Worm (Caenorhabditis elegans): ENCODE measurements around the gene C09F12.2.

The C09F12.2 gene

DNA sequence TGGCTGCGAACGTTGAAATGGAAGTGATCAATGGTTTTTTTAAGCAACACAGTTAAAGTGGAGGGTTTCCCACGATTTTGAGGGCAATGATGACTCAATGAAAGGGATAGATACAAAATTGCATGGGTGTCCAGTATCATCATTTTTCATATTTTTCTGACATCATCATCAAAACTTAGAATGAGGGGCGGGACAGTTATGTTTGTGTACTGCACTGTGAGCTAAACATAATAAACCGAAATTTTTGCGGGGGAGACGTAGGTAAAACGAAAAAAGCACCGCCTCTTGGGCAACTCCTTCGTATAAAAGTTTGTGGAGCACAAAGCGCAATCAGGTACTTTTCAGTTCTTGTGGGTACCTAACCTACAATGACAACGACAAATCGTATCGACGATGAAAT is at the start of gene C09F12.2:
TSS of gene C09F12.2 (plus strand) at position 301 of the 400 bp plus-strand sequence.
- TF ChIP-seq hnd-1 (tag; optimal IDR thresholded peaks at IDR 0.05) (no peak), scrt-1 (GFP tag; IDR thresholded peaks at IDR 0.05) (no peak), ceh-36 (tag; optimal IDR thresholded peaks at IDR 0.05) (no peak), hmbx-1 (tag; optimal IDR thresholded peaks at IDR 0.05) (no peak), flt-1 (GFP tag; IDR thresholded peaks at IDR 0.05) (no peak), aly-1 (tag; optimal IDR thresholded peaks at IDR 0.05) (no peak), ets-7 (tag; optimal IDR thresholded peaks at IDR 0.05) (no peak), F13C5.2 (tag; optimal IDR thresholded peaks at IDR 0.05) (no peak)

DNA sequence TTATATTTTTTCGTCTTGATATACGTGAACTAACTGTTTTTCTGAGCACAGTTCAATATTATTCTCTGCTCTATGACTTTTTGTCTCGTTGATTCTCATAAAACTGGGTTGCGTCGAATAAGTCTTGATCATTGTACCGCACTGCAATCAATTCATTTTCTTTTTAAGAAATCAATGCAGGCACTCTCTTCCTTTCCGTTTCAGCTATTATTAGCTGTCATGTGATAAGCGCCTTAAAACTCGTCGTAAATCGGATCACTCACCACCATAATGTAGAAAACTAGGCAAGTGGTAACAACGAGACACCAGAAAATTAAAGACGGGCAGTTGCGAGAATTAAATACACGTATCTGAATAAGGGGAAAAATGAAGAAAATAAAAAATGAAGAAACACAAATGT is 46.3 kb upstream of the C09F12.2 start:
- TF ChIP-seq sea-1 (GFP tag; conservative IDR thresholded peaks at IDR 0.05) (no peak), ceh-36 (tag; optimal IDR thresholded peaks at IDR 0.05) (no peak), tbx-11 (GFP tag; IDR thresholded peaks at IDR 0.05) (no peak), hmg-4 (GFP tag; optimal IDR thresholded peaks at IDR 0.05) (no peak), hnd-1 (tag; optimal IDR thresholded peaks at IDR 0.05) (no peak), ceh-13 (GFP tag; optimal IDR thresholded peaks at IDR 0.05) (no peak), scrt-1 (GFP tag; IDR thresholded peaks at IDR 0.05) (no peak), ama-1 (optimal IDR thresholded peaks at IDR 0.05) (no peak), tbx-37 (GFP tag; conservative IDR thresholded peaks at IDR 0.05) (no peak), tra-4 (tag; optimal IDR thresholded peaks at IDR 0.05) (no peak), B0310.2 (tag; optimal IDR thresholded peaks at IDR 0.05) (no peak), pes-1 (GFP tag; IDR thresholded peaks at IDR 0.05) (no peak)

DNA sequence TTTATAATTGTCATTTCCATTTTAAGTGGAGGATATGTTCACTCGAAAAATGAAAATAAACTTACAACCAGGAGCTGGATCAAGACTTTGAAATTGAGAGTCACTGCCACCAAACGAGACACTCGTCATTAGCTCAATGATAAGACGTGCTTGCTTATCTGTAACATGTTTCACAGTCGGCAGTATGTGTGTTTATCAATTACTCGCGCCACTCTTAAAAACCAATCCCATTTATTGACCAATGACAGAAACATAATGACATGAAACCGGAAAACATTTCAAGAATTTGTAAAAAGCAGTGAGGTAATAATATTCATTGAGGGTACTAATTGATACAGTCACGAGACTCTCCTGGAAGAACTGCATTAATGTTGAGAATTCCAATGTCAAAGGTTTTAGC is 45.7 kb upstream of the C09F12.2 start, which contains the start of gene del-5:
TSS of gene del-5 (minus strand) at position 130 of the 400 bp plus-strand sequence.
- TF ChIP-seq ama-1 (optimal IDR thresholded peaks at IDR 0.05) (no peak), flt-1 (GFP tag; IDR thresholded peaks at IDR 0.05) (no peak), B0310.2 (tag; optimal IDR thresholded peaks at IDR 0.05) (no peak), sea-1 (GFP tag; conservative IDR thresholded peaks at IDR 0.05) (no peak), F13C5.2 (tag; optimal IDR thresholded peaks at IDR 0.05) (no peak), hmbx-1 (tag; optimal IDR thresholded peaks at IDR 0.05) (no peak), scrt-1 (GFP tag; IDR thresholded peaks at IDR 0.05) (no peak), pes-1 (GFP tag; IDR thresholded peaks at IDR 0.05) (no peak), aly-1 (tag; optimal IDR thresholded peaks at IDR 0.05) (no peak), hmg-4 (GFP tag; optimal IDR thresholded peaks at IDR 0.05) (no peak), tbx-37 (GFP tag; conservative IDR thresholded peaks at IDR 0.05) (no peak), ceh-13 (GFP tag; optimal IDR thresholded peaks at IDR 0.05) (no peak), hnd-1 (tag; optimal IDR thresholded peaks at IDR 0.05) (no peak), ets-7 (tag; optimal IDR thresholded peaks at IDR 0.05) (no peak), tra-4 (tag; optimal IDR thresholded peaks at IDR 0.05) (no peak), tbx-11 (GFP tag; IDR thresholded peaks at IDR 0.05) (no peak), ceh-36 (tag; optimal IDR thresholded peaks at IDR 0.05) (no peak)

DNA sequence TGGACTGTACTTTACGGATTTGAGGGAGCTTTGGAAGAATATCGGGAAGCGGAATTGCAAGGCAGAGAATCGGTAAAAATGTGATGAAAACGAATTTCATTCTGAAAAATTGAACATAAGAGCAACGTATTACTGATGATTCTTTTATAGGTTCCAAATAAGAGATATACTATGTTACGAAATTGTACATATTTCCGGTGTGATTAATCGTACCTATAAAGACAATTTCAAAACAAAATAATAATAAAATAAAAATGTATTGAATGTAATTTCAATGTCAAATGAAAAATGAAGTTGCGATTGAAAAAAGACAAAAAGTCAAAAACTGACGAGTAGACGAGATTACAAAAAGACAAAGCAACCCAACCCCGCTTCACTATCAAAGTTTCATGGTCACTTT is 44.8 kb upstream of the C09F12.2 start, which contains the start of gene ttr-31:
TSS of gene ttr-31 (minus strand) at position 101 of the 400 bp plus-strand sequence.
- TF ChIP-seq aly-1 (tag; optimal IDR thresholded peaks at IDR 0.05): no peak

- TF ChIP-seq sea-1 (GFP tag; conservative IDR thresholded peaks at IDR 0.05): no peak
- TF ChIP-seq tbx-11 (GFP tag; IDR thresholded peaks at IDR 0.05): no peak
- TF ChIP-seq hnd-1 (tag; optimal IDR thresholded peaks at IDR 0.05): no peak
Measured at ce11 chrX:11010565-11010964, 43.1 kb upstream of the C09F12.2 start, which contains the start of gene F58A3.4. TSS of gene F58A3.4 (minus strand) at chrX:11010665.

DNA sequence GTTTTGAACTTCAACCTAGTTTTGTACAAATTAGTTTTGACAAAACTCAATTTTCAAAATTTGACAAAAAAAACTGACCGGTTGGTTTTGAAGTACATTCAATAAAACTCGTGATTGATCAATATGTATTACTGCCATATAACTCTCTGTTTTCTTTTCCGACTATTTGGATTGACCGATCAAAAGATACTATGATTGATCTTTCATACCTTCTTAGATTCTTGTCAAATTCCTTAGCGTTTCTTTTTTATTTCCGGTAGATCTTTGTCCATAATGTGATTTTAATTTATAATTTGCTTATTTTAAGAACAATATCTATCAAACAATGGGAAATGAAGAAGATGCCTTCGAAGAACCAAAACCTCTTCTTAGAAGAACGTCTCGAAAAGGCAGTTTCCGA is 41.4 kb upstream of the C09F12.2 start, which contains the start of gene F58A3.3:
TSS of gene F58A3.3 (plus strand) at position 301 of the 400 bp plus-strand sequence.
- TF ChIP-seq tra-4 (tag; optimal IDR thresholded peaks at IDR 0.05) (no peak), hmbx-1 (tag; optimal IDR thresholded peaks at IDR 0.05) (no peak), aly-1 (tag; optimal IDR thresholded peaks at IDR 0.05) (no peak), ama-1 (optimal IDR thresholded peaks at IDR 0.05) (no peak), flt-1 (GFP tag; IDR thresholded peaks at IDR 0.05) (no peak)

- TF ChIP-seq scrt-1 (GFP tag; IDR thresholded peaks at IDR 0.05) (no peak), hnd-1 (tag; optimal IDR thresholded peaks at IDR 0.05) (no peak), flt-1 (GFP tag; IDR thresholded peaks at IDR 0.05) (no peak), tra-4 (tag; optimal IDR thresholded peaks at IDR 0.05) (no peak)
Measured at ce11 chrX:11014394-11015280, 39.1 kb upstream of the C09F12.2 start.

ce11 chrX:11016100-11016499 is 37.6 kb upstream of the C09F12.2 start, which contains the start of gene egl-15:
TSS of gene egl-15 (plus strand) at chrX:11016400.
- TF ChIP-seq aly-1 (tag; optimal IDR thresholded peaks at IDR 0.05) (no peak), B0310.2 (tag; optimal IDR thresholded peaks at IDR 0.05) (no peak), tbx-11 (GFP tag; IDR thresholded peaks at IDR 0.05) (no peak), hnd-1 (tag; optimal IDR thresholded peaks at IDR 0.05) (no peak), scrt-1 (GFP tag; IDR thresholded peaks at IDR 0.05) (no peak), sea-1 (GFP tag; conservative IDR thresholded peaks at IDR 0.05) (no peak), ama-1 (optimal IDR thresholded peaks at IDR 0.05) (no peak), pes-1 (GFP tag; IDR thresholded peaks at IDR 0.05) (no peak)

Measured in whole organism, early embryonic.